Worm (Caenorhabditis elegans) whole organism, L1 larva: ENCODE results near the gene str-71.

Experiments used
- ama-1 ChIP-seq: fragments of 150-350 bp; optimal IDR thresholded peaks from 2 replicates; lab custom pipeline; 2014
- efl-1 ChIP-seq, 4 experiments: fragments of 150-350 bp; optimal IDR thresholded peaks in 3 of 4; peaks in 1 of 4; 1 replicate in 1 of 4; 2 replicates in 3 of 4; lab custom pipeline; 2014; ENCODE audit warnings: missing biosample characterization in 2 of 4, missing genetic modification characterization in 2 of 4, missing genetic modification reagents in 2 of 4
- fkh-10 ChIP-seq: sonication (generic microtip); optimal IDR thresholded peaks from 2 replicates; lab custom pipeline; 2017; ENCODE audit warnings: missing biosample characterization, missing genetic modification reagents, missing genetic modification characterization
- hlh-4 ChIP-seq: sonication (generic microtip); optimal IDR thresholded peaks from 2 replicates; lab custom pipeline; 2016; ENCODE audit warnings: mild to moderate bottlenecking, missing genetic modification characterization, missing compliant biosample characterization
- nhr-11 ChIP-seq: fragments of 150-350 bp; optimal IDR thresholded peaks from 2 replicates; lab custom pipeline; 2014; ENCODE audit warnings: missing biosample characterization, missing genetic modification characterization
- nhr-12 ChIP-seq: sonication (generic microtip); optimal IDR thresholded peaks from 2 replicates; lab custom pipeline; 2017; ENCODE audit warnings: missing biosample characterization, missing genetic modification characterization
- tbx-2 ChIP-seq: sonication (generic microtip); optimal IDR thresholded peaks from 2 replicates; lab custom pipeline; 2016; ENCODE audit warnings: missing genetic modification characterization, missing compliant biosample characterization
- unc-62 ChIP-seq: fragments of 150-350 bp; optimal IDR thresholded peaks from 2 replicates; lab custom pipeline; 2014; ENCODE audit warnings: missing biosample characterization, missing genetic modification reagents, missing genetic modification characterization

- TF ChIP-seq tbx-2 (tag; lab: Kevin White, UChicago) (no peak), ama-1 (no peak), nhr-12 (no peak), unc-62 (GFP tag; lab: Kevin White, UChicago) (no peak), efl-1 (optimal IDR thresholded peaks at IDR 0.05; lab: Kevin White, UChicago) (no peak), efl-1 (GFP tag; optimal IDR thresholded peaks at IDR 0.05 in 1 of 2; lab: Kevin White, UChicago) (no peak), nhr-11 (tag; lab: Kevin White, UChicago) (no peak), fkh-10 (GFP tag; lab: Kevin White, UChicago) (no peak), hlh-4 (tag; lab: Kevin White, UChicago) (no peak)
Measured at ce11 chrV:15478597-15478996, 19.6 kb upstream of the str-71 start, which contains the start of gene C06B8.2.
